Fruit fly (Drosophila melanogaster) whole organism: ENCODE data around the gene Sox21a.

Source experiments
- CG8478 ChIP-seq: fragments of >200 bp; optimal IDR thresholded peaks from 2 replicates; lab custom pipeline; 2018; ENCODE audit warnings: inconsistent platforms
- Dll ChIP-seq: fragments of >200 bp; optimal IDR thresholded peaks from 2 replicates; lab custom pipeline; 2017
- EcR ChIP-seq, 2 experiments: fragments of >200 bp; optimal IDR thresholded peaks; 2 replicates each; lab custom pipeline; 2017; ENCODE audit warnings: missing biosample characterization in 2 of 2, missing genetic modification characterization in 2 of 2, missing genetic modification reagents in 2 of 2
- pan ChIP-seq: fragments of >200 bp; optimal IDR thresholded peaks from 2 replicates; lab custom pipeline; 2017
- psq ChIP-seq: fragments of >200 bp; optimal IDR thresholded peaks from 2 replicates; lab custom pipeline; 2017
- usp ChIP-seq: fragments of >200 bp; optimal IDR thresholded peaks from 2 replicates; lab custom pipeline; 2017; ENCODE audit warnings: missing biosample characterization, missing genetic modification characterization, mixed read lengths

Gene Sox21a

DNA sequence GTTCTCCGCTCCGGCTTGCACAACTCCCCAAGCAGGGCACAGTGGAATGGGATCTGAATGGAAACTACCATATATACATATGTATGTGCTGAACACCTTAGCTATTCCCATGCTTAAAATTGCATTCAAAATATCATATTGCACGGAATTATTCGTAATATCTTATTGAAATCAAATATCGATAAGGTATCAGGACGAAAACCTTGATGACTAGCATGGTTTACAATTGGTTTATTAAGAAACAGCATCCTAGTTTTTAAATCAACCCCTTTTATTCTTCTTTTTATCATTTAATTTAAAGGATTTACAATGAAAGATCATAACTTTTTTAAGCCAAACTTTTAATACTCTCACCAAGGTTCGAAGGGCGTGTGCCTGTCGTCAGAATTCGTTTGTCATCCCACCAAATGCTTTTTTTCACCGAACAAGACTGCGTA, 52.6 kb downstream of the Sox21a start:
- TF ChIP-seq usp (GFP tag; lab: Kevin White, UChicago) (no peak), CG8478 (lab: Kevin White, UChicago) (no peak), pan (lab: Kevin White, UChicago) (no peak), psq (no peak), EcR (GFP tag; optimal IDR thresholded peaks at IDR 0.05; lab: Kevin White, UChicago) (no peak), Dll (no peak)

DNA sequence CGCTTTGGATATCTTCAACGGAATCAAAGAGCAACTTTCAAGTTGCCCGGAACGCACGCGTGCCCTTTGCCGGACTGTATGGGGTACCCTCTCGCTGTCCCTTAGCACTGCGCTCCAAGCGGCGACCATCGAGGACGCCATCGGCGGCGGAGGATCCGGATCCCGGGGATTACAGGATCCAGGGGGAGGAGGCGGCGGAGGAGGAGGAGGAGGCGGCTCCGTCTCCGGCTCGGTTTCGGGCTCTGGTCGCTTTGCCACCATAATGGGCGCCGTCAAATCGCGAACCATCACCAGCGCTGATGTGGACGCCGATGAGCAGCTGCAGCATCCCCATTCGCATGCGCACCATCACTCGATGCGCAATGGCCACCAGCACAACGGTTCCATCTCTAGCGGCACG, 54.1 kb downstream of the Sox21a start:
- TF ChIP-seq EcR (GFP tag; optimal IDR thresholded peaks at IDR 0.05; lab: Kevin White, UChicago) (no peak), Dll (no peak), pan (lab: Kevin White, UChicago) (no peak), psq (no peak), usp (GFP tag; lab: Kevin White, UChicago) (no peak), CG8478 (lab: Kevin White, UChicago) (no peak)
